In the genomic region with DNA sequence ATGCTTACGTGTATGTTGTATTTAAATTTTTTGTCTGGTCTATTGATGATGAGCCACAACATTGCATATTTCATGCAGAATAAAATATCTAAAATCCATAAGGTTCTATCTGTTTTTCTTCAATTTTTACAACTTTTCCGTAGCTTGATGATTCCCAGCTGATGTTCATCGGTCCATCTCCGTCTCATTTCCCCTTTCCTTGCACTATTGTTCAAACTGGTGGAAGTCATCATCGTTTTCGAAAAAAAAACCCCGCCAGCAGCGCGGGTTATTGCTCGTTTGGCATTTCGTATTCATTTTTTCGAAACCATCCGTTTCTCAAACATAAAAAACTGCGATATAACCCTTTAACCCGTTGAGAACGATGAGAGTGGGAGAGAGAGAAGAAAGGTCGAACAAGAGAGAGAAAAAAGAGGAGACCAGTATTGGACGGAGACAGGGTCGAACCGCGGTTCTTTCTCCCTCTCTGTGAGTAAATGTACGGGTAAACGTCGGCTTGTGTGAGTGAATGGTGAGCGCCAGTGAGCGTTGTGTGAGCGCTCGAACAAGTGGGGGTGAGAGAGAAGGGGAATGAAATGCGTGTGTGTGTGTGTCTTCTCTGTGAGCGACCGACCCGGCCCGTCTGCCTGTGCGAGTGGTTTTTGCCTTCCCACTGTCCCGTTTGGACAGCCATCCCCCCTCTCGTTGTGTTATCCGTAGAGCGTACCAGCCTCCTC, we compare ENCODE assay signal across 5 worm cellular contexts.
TF ChIP-seq lines count a peak whose summit lies in the region.

No protein-coding gene starts in this region.

TF ChIP-seq in whole organism, L1 larva, 84 proteins besides CTCF, POLR2A, EP300 and RAD21 (continues in another document):
- TF ChIP-seq ztf-4 (tag; optimal IDR thresholded peaks at IDR 0.05; lab: Kevin White, UChicago) (peak; percentile 65), sox-4 (tag; optimal IDR thresholded peaks at IDR 0.05; lab: Kevin White, UChicago) (no peak), nhr-47 (tag; optimal IDR thresholded peaks at IDR 0.05; lab: Kevin White, UChicago) (peak; percentile 86), hlh-4 (tag; optimal IDR thresholded peaks at IDR 0.05; lab: Kevin White, UChicago) (no peak), nhr-76 (tag; optimal IDR thresholded peaks at IDR 0.05; lab: Kevin White, UChicago) (no peak), lin-39 (tag; optimal IDR thresholded peaks at IDR 0.05; lab: Kevin White, UChicago) (no peak), elt-2 (tag; optimal IDR thresholded peaks at IDR 0.05; lab: Kevin White, UChicago) (peak; percentile 38), blmp-1 (tag; optimal IDR thresholded peaks at IDR 0.05; lab: Kevin White, UChicago) (peak; percentile 48), ama-1 (optimal IDR thresholded peaks at IDR 0.05; lab: Kevin White, UChicago) (no peak), nhr-71 (tag; optimal IDR thresholded peaks at IDR 0.05; lab: Kevin White, UChicago) (peak; percentile 91), C16A3.4 (tag; optimal IDR thresholded peaks at IDR 0.05; lab: Kevin White, UChicago) (peak; percentile 93), efl-3 (GFP tag; optimal IDR thresholded peaks at IDR 0.05; lab: Kevin White, UChicago) (no peak), swsn-7 (tag; optimal IDR thresholded peaks at IDR 0.05; lab: Kevin White, UChicago) (peak; percentile 88), irx-1 (tag; optimal IDR thresholded peaks at IDR 0.05; lab: Kevin White, UChicago) (peak; percentile 68), dpl-1 (GFP tag; optimal IDR thresholded peaks at IDR 0.05; lab: Kevin White, UChicago) (peak; percentile 25 to 47 (median 37)), pax-3 (tag; optimal IDR thresholded peaks at IDR 0.05; lab: Kevin White, UChicago) (no peak), tlp-1 (tag; optimal IDR thresholded peaks at IDR 0.05; lab: Kevin White, UChicago) (no peak)

TF ChIP-seq in whole organism, L3 larva, 47 proteins besides CTCF, POLR2A, EP300 and RAD21 (continues in another document):
- TF ChIP-seq nhr-76 (tag; optimal IDR thresholded peaks at IDR 0.05; lab: Kevin White, UChicago) (no peak), snpc-4 (tag; optimal IDR thresholded peaks at IDR 0.05; lab: Kevin White, UChicago) (peak; percentile 86), zag-1 (tag; optimal IDR thresholded peaks at IDR 0.05; lab: Kevin White, UChicago) (no peak), egl-27 (tag; optimal IDR thresholded peaks at IDR 0.05; lab: Kevin White, UChicago) (peak; percentile 69), fos-1 (tag; optimal IDR thresholded peaks at IDR 0.05; lab: Kevin White, UChicago) (peak; percentile 64), nhr-12 (tag; optimal IDR thresholded peaks at IDR 0.05; lab: Kevin White, UChicago) (no peak), elt-1 (tag; optimal IDR thresholded peaks at IDR 0.05; lab: Kevin White, UChicago) (peak; percentile 26), jun-1 (tag; optimal IDR thresholded peaks at IDR 0.05; lab: Kevin White, UChicago) (peak; percentile 94), ZK546.5 (tag; optimal IDR thresholded peaks at IDR 0.05; lab: Kevin White, UChicago) (no peak), ceh-28 (tag; optimal IDR thresholded peaks at IDR 0.05; lab: Kevin White, UChicago) (peak; percentile 48), nhr-77 (tag; optimal IDR thresholded peaks at IDR 0.05; lab: Kevin White, UChicago) (no peak), pha-4 (tag; optimal IDR thresholded peaks at IDR 0.05; lab: Kevin White, UChicago) (peak; percentile 93), nhr-43 (tag; optimal IDR thresholded peaks at IDR 0.05; lab: Kevin White, UChicago; ENCODE audit: poor library complexity, severe bottlenecking) (peak; percentile 82), lsy-12 (tag; optimal IDR thresholded peaks at IDR 0.05; lab: Kevin White, UChicago) (peak; percentile 78), ceh-82 (tag; optimal IDR thresholded peaks at IDR 0.05; lab: Kevin White, UChicago) (peak; percentile 54), sea-2 (GFP tag; optimal IDR thresholded peaks at IDR 0.05; lab: Kevin White, UChicago) (no peak), elt-3 (tag; optimal IDR thresholded peaks at IDR 0.05; lab: Kevin White, UChicago) (peak in 1 of 3 experiments; percentile 37)

TF ChIP-seq in whole organism, early embryonic, 17 proteins besides CTCF, POLR2A, EP300 and RAD21:
- TF ChIP-seq hnd-1 (tag; optimal IDR thresholded peaks at IDR 0.05; lab: Kevin White, UChicago) (no peak), tbx-11 (GFP tag; IDR thresholded peaks at IDR 0.05; lab: Robert Waterston, UW) (no peak), scrt-1 (GFP tag; IDR thresholded peaks at IDR 0.05; lab: Robert Waterston, UW) (no peak), flt-1 (GFP tag; IDR thresholded peaks at IDR 0.05; lab: Robert Waterston, UW) (peak; percentile 63; the same call in 1 of the 2 replicates), aly-1 (tag; optimal IDR thresholded peaks at IDR 0.05; lab: Kevin White, UChicago) (peak; percentile 25), hmg-4 (GFP tag; optimal IDR thresholded peaks at IDR 0.05; lab: Kevin White, UChicago) (peak; percentile 91), F13C5.2 (tag; optimal IDR thresholded peaks at IDR 0.05; lab: Kevin White, UChicago) (peak; percentile 73), tbx-37 (GFP tag; conservative IDR thresholded peaks at IDR 0.05; lab: Robert Waterston, UW) (0 out of 2 replicates have a peak, but pooled peaks have one; percentile 34), tra-4 (tag; optimal IDR thresholded peaks at IDR 0.05; lab: Kevin White, UChicago) (no peak), ama-1 (optimal IDR thresholded peaks at IDR 0.05; lab: Kevin White, UChicago) (no peak), sea-1 (GFP tag; conservative IDR thresholded peaks at IDR 0.05; lab: Robert Waterston, UW) (peak; percentile 64; the same call in 1 of the 2 replicates), ceh-13 (GFP tag; optimal IDR thresholded peaks at IDR 0.05; lab: Kevin White, UChicago) (peak; percentile 3), ets-7 (tag; optimal IDR thresholded peaks at IDR 0.05; lab: Kevin White, UChicago) (peak; percentile 32), hmbx-1 (tag; optimal IDR thresholded peaks at IDR 0.05; lab: Kevin White, UChicago) (no peak)
TF ChIP-seq in whole organism, early embryonic: peak in this region for 8.

TF ChIP-seq in whole organism, midembryonic, 9 proteins besides CTCF, POLR2A, EP300 and RAD21:
- TF ChIP-seq cog-1 (tag; optimal IDR thresholded peaks at IDR 0.05; lab: Kevin White, UChicago) (peak; percentile 75), ztf-29 (GFP tag; IDR thresholded peaks at IDR 0.05; lab: Robert Waterston, UW) (peak; percentile 78; the same call in 1 of the 2 replicates), ztf-23 (GFP tag; IDR thresholded peaks at IDR 0.05; lab: Robert Waterston, UW) (peak; percentile 58; the same call in 1 of the 2 replicates), flt-1 (GFP tag; IDR thresholded peaks at IDR 0.05; lab: Robert Waterston, UW) (peak; percentile 67; the same call in 1 of the 2 replicates), ref-1 (GFP tag; conservative IDR thresholded peaks at IDR 0.05; lab: Robert Waterston, UW) (no peak)

TF ChIP-seq in whole organism, young adult, 124 proteins besides CTCF, POLR2A, EP300 and RAD21 (continues in another document):
- TF ChIP-seq nfya-1 (tag; optimal IDR thresholded peaks at IDR 0.05; lab: Kevin White, UChicago; ENCODE audit: borderline replicate concordance, insufficient read depth) (no peak), ceh-91 (GFP tag; IDR thresholded peaks at IDR 0.05; lab: Robert Waterston, UW) (no peak), lsl-1 (GFP tag; optimal IDR thresholded peaks at IDR 0.05; lab: Kevin White, UChicago) (no peak), die-1 (tag; optimal IDR thresholded peaks at IDR 0.05; lab: Kevin White, UChicago) (peak; percentile 56), snpc-1.1 (tag; optimal IDR thresholded peaks at IDR 0.05; lab: Kevin White, UChicago; ENCODE audit: insufficient read depth) (no peak), akir-1 (GFP tag; optimal IDR thresholded peaks at IDR 0.05; lab: Kevin White, UChicago) (no peak), F23B12.7 (tag; optimal IDR thresholded peaks at IDR 0.05; lab: Kevin White, UChicago; ENCODE audit: insufficient read depth) (peak; percentile 53), snpc-3.4 (tag; optimal IDR thresholded peaks at IDR 0.05; lab: Kevin White, UChicago) (no peak), F10E7.11 (tag; optimal IDR thresholded peaks at IDR 0.05; lab: Kevin White, UChicago) (no peak), F55B11.4 (tag; optimal IDR thresholded peaks at IDR 0.05; lab: Kevin White, UChicago; ENCODE audit: borderline replicate concordance, insufficient read depth) (no peak), nhr-90 (tag; optimal IDR thresholded peaks at IDR 0.05; lab: Kevin White, UChicago) (peak; percentile 58), ztf-25 (GFP tag; IDR thresholded peaks at IDR 0.05; lab: Robert Waterston, UW) (no peak), ets-4 (GFP tag; optimal IDR thresholded peaks at IDR 0.05; lab: Kevin White, UChicago) (no peak), C17E4.6 (GFP tag; IDR thresholded peaks at IDR 0.05; lab: Robert Waterston, UW) (peak; percentile 17; the same call in 1 of the 2 replicates), tbx-9 (tag; optimal IDR thresholded peaks at IDR 0.05; lab: Kevin White, UChicago; ENCODE audit: borderline replicate concordance) (no peak), K11D2.4 (GFP tag; IDR thresholded peaks at IDR 0.05; lab: Robert Waterston, UW) (peak; percentile 81), mes-4 (tag; optimal IDR thresholded peaks at IDR 0.05; lab: Kevin White, UChicago) (peak; percentile 7), chd-7 (tag; optimal IDR thresholded peaks at IDR 0.05; lab: Kevin White, UChicago) (peak; percentile 64), lin-40 (tag; optimal IDR thresholded peaks at IDR 0.05; lab: Kevin White, UChicago) (peak; percentile 90), egl-18 (GFP tag; IDR thresholded peaks at IDR 0.05; lab: Robert Waterston, UW) (0 out of 2 replicates have a peak, but pooled peaks have one; percentile 16), Y53G8AR.9 (GFP tag; conservative IDR thresholded peaks at IDR 0.05; lab: Robert Waterston, UW) (0 out of 2 replicates have a peak, but pooled peaks have one; percentile 15), attf-5 (GFP tag; optimal IDR thresholded peaks at IDR 0.05; lab: Kevin White, UChicago) (peak; percentile 84), hlh-12 (tag; optimal IDR thresholded peaks at IDR 0.05; lab: Kevin White, UChicago) (no peak), ZK185.1 (tag; optimal IDR thresholded peaks at IDR 0.05; lab: Kevin White, UChicago; ENCODE audit: poor library complexity, severe bottlenecking) (peak; percentile 71), nhr-27 (tag; optimal IDR thresholded peaks at IDR 0.05; lab: Kevin White, UChicago) (no peak), fkh-3 (tag; optimal IDR thresholded peaks at IDR 0.05; lab: Kevin White, UChicago) (no peak), efl-1 (GFP tag; optimal IDR thresholded peaks at IDR 0.05; lab: Kevin White, UChicago) (no peak), bed-2 (GFP tag; IDR thresholded peaks at IDR 0.05; lab: Robert Waterston, UW) (no peak), hsf-1 (GFP tag; IDR thresholded peaks at IDR 0.05; lab: Robert Waterston, UW) (no peak), F22D6.2 (tag; optimal IDR thresholded peaks at IDR 0.05; lab: Kevin White, UChicago) (peak; percentile 2), hmg-1.2 (GFP tag; IDR thresholded peaks at IDR 0.05; lab: Robert Waterston, UW) (peak; percentile 77), zfh-2 (GFP tag; conservative IDR thresholded peaks at IDR 0.05; lab: Robert Waterston, UW) (peak; percentile 98), bed-1 (GFP tag; IDR thresholded peaks at IDR 0.05; lab: Robert Waterston, UW) (no peak)

Comparison
In these comparisons a context has a peak if more than half of its experiments do, and no peak if none do; other contexts are left out.
1. Of the 8 proteins assayed by ChIP-seq in both whole organism, young adult and whole organism, L1 larva: peak only in whole organism, young adult: unc-62; only in whole organism, L1 larva: dpl-1, efl-1 and unc-130; in both: nhr-90 and snpc-4; in neither: 1; mixed calls (peak in some experiments, not most) for 1.